Fruit fly (Drosophila melanogaster) whole organism, larva: ENCODE measurements around the gene Chro.

Experiments
- noc ChIP-seq: fragments of 200-800 bp; sonication (Bioruptor generic); optimal IDR thresholded peaks from 3 replicates; lab custom pipeline; 2019; ENCODE audit warnings: missing biosample characterization, mild to moderate bottlenecking, missing genetic modification characterization, moderate library complexity

Chro gene

dm6 chr3L:22839726-22840228 lies 39.0 kb downstream of the Chro start:
- no peak for TF ChIP-seq noc (tag; lab: Kevin White, UChicago)

- no peak for TF ChIP-seq noc (tag; lab: Kevin White, UChicago)
Measured at dm6 chr3L:22839243-22839642, 39.5 kb downstream of the Chro start.

- peak; percentile 74 for TF ChIP-seq noc (tag; lab: Kevin White, UChicago)
Measured at dm6 chr3L:22837651-22838614, 40.9 kb downstream of the Chro start.

dm6 chr3L:22836768-22837167 lies 42.0 kb downstream of the Chro start, which contains the start of the genes CG11226 and CG45428:
Gene CG11226 (plus strand): TSS chr3L:22837068.
Gene CG45428 (minus strand): TSS chr3L:22837070.
- no peak for TF ChIP-seq noc (tag; lab: Kevin White, UChicago)

dm6 chr3L:22835144-22835964 lies 43.4 kb downstream of the Chro start, which contains the start of gene jim:
Gene jim (minus strand): TSS chr3L:22835194.
- peak; percentile 56 for TF ChIP-seq noc (tag; lab: Kevin White, UChicago)

dm6 chr3L:22830132-22830697 lies 48.6 kb downstream of the Chro start:
- no peak for TF ChIP-seq noc (tag; lab: Kevin White, UChicago)

- TF ChIP-seq noc (tag; lab: Kevin White, UChicago), result no peak
Measured at dm6 chr3L:22826236-22826635, 52.5 kb downstream of the Chro start.

dm6 chr3L:22824668-22825192 lies 54.1 kb downstream of the Chro start:
- peak; percentile 49 for TF ChIP-seq noc (tag; lab: Kevin White, UChicago)
